Worm (Caenorhabditis elegans): Measurements from ENCODE around the gene osta-3.

DNA sequence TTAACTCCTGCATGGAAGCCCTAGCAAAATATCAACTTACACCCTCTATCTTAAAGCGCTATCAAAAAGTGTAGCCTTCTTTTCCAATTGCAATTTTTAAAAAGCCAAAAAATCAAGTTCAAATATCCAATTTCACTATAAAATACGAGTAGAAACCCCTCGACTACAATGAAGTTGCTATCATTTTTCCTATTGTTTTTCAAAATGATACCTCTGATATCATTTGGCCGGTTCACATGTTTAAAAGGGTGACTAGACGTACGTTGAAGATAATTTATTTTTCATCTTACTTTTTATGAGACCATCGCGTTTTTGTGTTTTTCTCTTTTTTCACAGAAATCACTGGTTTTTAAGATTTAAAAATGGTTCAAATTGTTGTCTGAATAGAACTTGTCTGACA, 39.2 kb downstream of the osta-3 start, which contains the start of gene R05H10.1:
- TF ChIP-seq ceh-13 (GFP tag; optimal IDR thresholded peaks at IDR 0.05) (no peak), hnd-1 (tag; optimal IDR thresholded peaks at IDR 0.05) (no peak), ama-1 (optimal IDR thresholded peaks at IDR 0.05) (no peak), B0310.2 (tag; optimal IDR thresholded peaks at IDR 0.05) (no peak)
